Worm (Caenorhabditis elegans): ENCODE measurements around the gene ttb-1.
"Not testable (repeated sequence)": the region's sequence is repeated elsewhere in the genome, so short reads cannot be mapped to it uniquely, and the experiment has no call there.

The ttb-1 gene

DNA sequence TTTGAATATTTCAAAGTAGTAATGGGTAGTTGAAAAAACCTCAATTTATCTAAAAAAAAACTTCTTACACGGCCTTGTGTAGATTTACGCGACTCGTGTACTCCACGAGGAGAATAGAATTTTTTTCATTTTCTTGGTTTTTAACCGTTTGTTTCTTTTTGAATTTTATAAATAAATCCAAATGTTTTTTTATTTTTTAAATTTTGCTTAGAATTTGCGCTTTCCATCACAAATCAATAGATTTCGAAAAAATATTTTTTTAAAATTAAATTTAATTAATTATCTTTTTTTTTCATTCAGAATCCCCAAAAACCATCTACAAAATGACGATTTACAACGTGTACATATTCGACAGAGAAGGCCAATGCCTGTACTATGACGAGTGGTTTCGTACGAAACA is 44.7 kb downstream of the ttb-1 start, which contains the start of gene trpp-1:
Gene trpp-1 (plus strand): TSS at position 301 of the 400 bp plus-strand sequence.
- no peak for TF ChIP-seq ref-1 (GFP tag; conservative IDR thresholded peaks at IDR 0.05)
- no peak for TF ChIP-seq cog-1 (tag; optimal IDR thresholded peaks at IDR 0.05)
- TF ChIP-seq T22C8.4 (GFP tag; IDR thresholded peaks at IDR 0.05), result no peak

DNA sequence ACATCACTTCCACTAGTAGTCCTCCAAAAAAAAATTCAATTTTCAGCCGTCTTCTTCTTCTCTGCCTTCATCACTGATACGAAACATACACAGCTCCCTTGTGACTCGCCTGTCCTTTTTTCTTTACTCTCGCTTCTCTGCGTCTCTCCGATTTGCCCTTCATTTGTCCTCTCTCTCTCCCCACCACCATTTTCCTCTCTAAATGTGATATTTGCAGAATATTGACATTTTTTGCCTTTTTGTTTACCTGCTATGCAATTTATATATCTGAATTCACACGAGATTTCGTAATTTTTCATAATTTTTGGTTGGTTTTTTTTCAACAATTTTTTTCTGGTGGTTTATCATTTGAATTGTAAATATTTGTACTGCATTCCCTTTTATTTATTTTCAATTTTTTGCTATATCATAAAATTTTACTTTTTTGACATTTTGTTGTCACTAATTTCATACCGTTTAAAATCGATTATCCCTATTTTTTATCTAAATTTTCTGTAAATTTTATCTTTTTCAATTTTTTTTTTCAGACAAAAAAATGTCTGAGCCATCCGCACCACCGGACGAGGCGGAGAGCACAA is 47.3 kb downstream of the ttb-1 start, which contains the start of gene lec-12:
Gene lec-12 (plus strand): TSS at position 528 of the 578 bp plus-strand sequence.
- TF ChIP-seq tab-1 (GFP tag; IDR thresholded peaks at IDR 0.05), result no peak

DNA sequence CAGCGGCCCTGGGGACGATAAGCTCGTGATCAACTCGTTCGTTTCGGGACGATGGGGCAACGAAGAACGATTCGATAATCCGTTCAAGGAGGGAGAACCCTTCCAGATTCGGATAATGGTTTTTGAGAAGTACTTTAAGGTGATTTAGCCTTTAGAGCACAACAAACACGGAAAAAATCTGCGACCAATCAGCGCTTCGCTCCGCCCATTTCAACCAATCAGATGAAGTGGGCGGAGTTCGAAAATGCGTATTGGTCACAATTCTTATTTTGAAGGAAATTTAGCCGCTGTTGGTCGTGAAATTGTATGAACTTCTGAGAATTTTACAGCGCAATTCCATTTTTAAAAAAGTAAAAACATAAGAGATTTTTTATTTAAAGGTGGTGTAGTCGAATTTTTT is 50.2 kb downstream of the ttb-1 start:
- TF ChIP-seq med-1 (GFP tag; optimal IDR thresholded peaks at IDR 0.05; ENCODE audit: insufficient read depth) (no peak), ztf-23 (GFP tag; IDR thresholded peaks at IDR 0.05) (no peak), flt-1 (GFP tag; IDR thresholded peaks at IDR 0.05) (no peak), ztf-29 (GFP tag; IDR thresholded peaks at IDR 0.05) (no peak), tab-1 (GFP tag; IDR thresholded peaks at IDR 0.05) (no peak), T22C8.4 (GFP tag; IDR thresholded peaks at IDR 0.05) (no peak), cog-1 (tag; optimal IDR thresholded peaks at IDR 0.05) (no peak)

DNA sequence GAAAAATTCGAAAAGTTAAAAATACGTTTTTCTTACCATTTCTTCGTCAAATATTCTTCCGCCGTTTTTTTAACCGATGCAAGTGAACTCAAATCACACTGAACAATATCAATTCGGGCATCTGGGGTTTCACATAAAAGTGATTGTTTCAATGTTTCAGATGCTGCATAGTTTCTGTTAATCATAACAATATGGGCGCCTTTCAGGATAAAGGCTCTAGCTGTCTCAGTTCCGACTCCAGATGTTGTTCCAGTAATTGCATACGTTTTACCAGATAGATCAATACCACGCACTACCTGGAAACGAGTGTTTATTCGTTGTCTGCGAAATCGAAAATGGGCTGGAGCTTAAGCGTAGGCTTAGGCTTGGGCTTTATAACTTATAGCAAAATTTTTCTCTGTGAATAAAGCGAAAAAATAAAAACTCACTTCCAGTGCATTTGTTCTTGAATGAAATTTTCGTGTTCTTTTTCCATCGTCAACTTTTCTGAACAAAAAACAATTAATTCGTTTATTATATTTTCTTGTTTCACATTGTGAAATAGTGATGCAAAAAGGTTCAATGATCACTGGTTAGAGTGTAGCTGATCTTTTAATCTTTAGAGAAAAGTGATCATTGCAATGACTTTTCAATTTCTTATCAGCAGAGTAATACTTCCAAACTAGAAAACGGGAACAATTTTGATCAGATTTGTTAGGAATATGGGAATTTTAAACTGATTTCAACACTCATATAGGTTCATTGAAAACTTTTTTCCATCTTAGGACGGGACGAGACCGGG is 55.0 kb downstream of the ttb-1 start:
- TF ChIP-seq T22C8.4 (GFP tag; IDR thresholded peaks at IDR 0.05) (no peak), ref-1 (GFP tag; conservative IDR thresholded peaks at IDR 0.05) (no peak), klf-2 (GFP tag; conservative IDR thresholded peaks at IDR 0.05) (no peak), tab-1 (GFP tag; IDR thresholded peaks at IDR 0.05) (no peak), ztf-29 (GFP tag; IDR thresholded peaks at IDR 0.05) (no peak), cog-1 (tag; optimal IDR thresholded peaks at IDR 0.05) (no peak), flt-1 (GFP tag; IDR thresholded peaks at IDR 0.05) (no peak), ztf-23 (GFP tag; IDR thresholded peaks at IDR 0.05) (no peak), med-1 (GFP tag; optimal IDR thresholded peaks at IDR 0.05; ENCODE audit: insufficient read depth) (no peak)

ce11 chrV:212687-213086 is 56.1 kb downstream of the ttb-1 start, which contains the start of gene DC2.5:
DC2.5 (minus strand) TSS chrV:212787.
- TF ChIP-seq tab-1 (GFP tag; IDR thresholded peaks at IDR 0.05); klf-2 (GFP tag; conservative IDR thresholded peaks at IDR 0.05); cog-1 (tag; optimal IDR thresholded peaks at IDR 0.05): not testable (repeated sequence)

DNA sequence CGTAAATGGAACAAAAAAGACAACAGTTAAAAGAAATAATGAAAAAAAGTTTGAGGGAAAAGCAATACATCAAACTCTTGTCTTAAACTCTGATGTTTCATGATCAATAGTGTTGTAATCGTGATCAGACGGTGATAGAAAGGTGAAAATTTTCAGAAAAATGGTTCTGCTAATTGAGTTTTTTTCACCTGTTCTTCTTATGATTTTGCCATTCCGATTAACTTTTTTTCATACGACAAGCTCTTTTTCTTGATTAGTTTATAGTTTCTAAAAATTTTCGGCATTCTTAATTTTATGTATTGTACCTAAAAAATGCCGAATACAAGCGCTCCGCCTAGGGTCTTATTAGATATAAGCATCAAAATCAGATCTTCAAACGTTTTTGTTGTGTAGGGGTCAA is 59.1 kb downstream of the ttb-1 start:
- TF ChIP-seq cog-1 (tag; optimal IDR thresholded peaks at IDR 0.05) (no peak), ztf-23 (GFP tag; IDR thresholded peaks at IDR 0.05) (no peak), flt-1 (GFP tag; IDR thresholded peaks at IDR 0.05) (no peak), med-1 (GFP tag; optimal IDR thresholded peaks at IDR 0.05; ENCODE audit: insufficient read depth) (no peak), tab-1 (GFP tag; IDR thresholded peaks at IDR 0.05) (no peak)
